Worm (Caenorhabditis elegans) whole organism, L2 larva: ENCODE data around the gene tmbi-4.
"Not testable (repeated sequence)": the region's sequence is repeated elsewhere in the genome, so short reads cannot be mapped to it uniquely, and the experiment has no call there.

Experiments
- C34F6.9 ChIP-seq: fragments of 150-350 bp; optimal IDR thresholded peaks from 2 replicates; lab custom pipeline; 2014; ENCODE audit warnings: missing biosample characterization, missing genetic modification characterization
- R02D3.7 ChIP-seq: fragments of 150-350 bp; optimal IDR thresholded peaks from 2 replicates; lab custom pipeline; 2014; ENCODE audit warnings: missing biosample characterization, missing genetic modification characterization
- Y55F3AM.14 ChIP-seq: fragments of 200-800 bp; sonication (Bioruptor generic); optimal IDR thresholded peaks from 2 replicates; lab custom pipeline; 2018; ENCODE audit warnings: mild to moderate bottlenecking, missing genetic modification characterization, missing compliant biosample characterization
- ZK546.5 ChIP-seq: sonication (generic microtip); optimal IDR thresholded peaks from 2 replicates; lab custom pipeline; 2017; ENCODE audit warnings: missing biosample characterization, missing genetic modification characterization
- alr-1 ChIP-seq: fragments of 150-350 bp; optimal IDR thresholded peaks from 2 replicates; lab custom pipeline; 2014; ENCODE audit warnings: missing biosample characterization, missing genetic modification characterization
- aly-2 ChIP-seq: fragments of 150-350 bp; optimal IDR thresholded peaks from 2 replicates; lab custom pipeline; 2014; ENCODE audit warnings: missing biosample characterization, missing genetic modification characterization
- blmp-1 ChIP-seq: sonication (generic microtip); optimal IDR thresholded peaks from 2 replicates; lab custom pipeline; 2017; ENCODE audit warnings: missing genetic modification characterization, mild to moderate bottlenecking, missing compliant biosample characterization, antibody characterized with exemption, moderate library complexity; ENCODE audit not compliant: insufficient read depth
- ceh-16 ChIP-seq: fragments of 150-350 bp; optimal IDR thresholded peaks from 2 replicates; lab custom pipeline; 2014; ENCODE audit warnings: missing biosample characterization, missing genetic modification characterization
- dmd-4 ChIP-seq: sonication (generic microtip); optimal IDR thresholded peaks from 2 replicates; lab custom pipeline; 2017; ENCODE audit warnings: missing biosample characterization, missing genetic modification characterization
- egl-27 ChIP-seq: sonication (generic microtip); optimal IDR thresholded peaks from 3 replicates; lab custom pipeline; 2017; ENCODE audit warnings: missing biosample characterization, missing genetic modification reagents, missing genetic modification characterization
- fos-1 ChIP-seq: fragments of 150-350 bp; optimal IDR thresholded peaks from 2 replicates; lab custom pipeline; 2014; ENCODE audit warnings: missing biosample characterization, missing genetic modification characterization
- gmeb-1 ChIP-seq: fragments of 150-350 bp; optimal IDR thresholded peaks from 2 replicates; lab custom pipeline; 2014; ENCODE audit warnings: missing biosample characterization, missing genetic modification characterization
- lin-11 ChIP-seq: fragments of 150-350 bp; sonication (generic microtip); optimal IDR thresholded peaks from 2 replicates; lab custom pipeline; 2014; ENCODE audit warnings: missing biosample characterization, missing genetic modification characterization, inconsistent platforms, mixed read lengths
- lin-39 ChIP-seq: fragments of 150-350 bp; optimal IDR thresholded peaks from 2 replicates; lab custom pipeline; 2014; ENCODE audit warnings: missing biosample characterization, missing genetic modification reagents, missing genetic modification characterization
- lsy-2 ChIP-seq, 2 experiments: fragments of 150-350 bp in 1 of 2; sonication (generic microtip) in 1 of 2; optimal IDR thresholded peaks; 2 replicates each; lab custom pipeline; 2014 to 2017; ENCODE audit warnings: missing biosample characterization in 2 of 2, missing genetic modification characterization in 2 of 2
- mab-5 ChIP-seq: fragments of 150-350 bp; optimal IDR thresholded peaks from 2 replicates; lab custom pipeline; 2014; ENCODE audit warnings: missing biosample characterization, missing genetic modification characterization
- mbf-1 ChIP-seq: sonication (generic microtip); optimal IDR thresholded peaks from 2 replicates; lab custom pipeline; 2017; ENCODE audit warnings: missing biosample characterization, missing genetic modification characterization
- mdl-1 ChIP-seq, 2 experiments: fragments of 150-350 bp in 1 of 2; sonication (generic microtip) in 1 of 2; optimal IDR thresholded peaks; 2 replicates each; lab custom pipeline; 2017; ENCODE audit warnings: missing biosample characterization in 2 of 2, missing genetic modification characterization in 2 of 2
- nhr-11 ChIP-seq: fragments of 150-350 bp; optimal IDR thresholded peaks from 2 replicates; lab custom pipeline; 2014; ENCODE audit warnings: missing biosample characterization, missing genetic modification characterization
- nhr-12 ChIP-seq: fragments of 150-350 bp; optimal IDR thresholded peaks from 2 replicates; lab custom pipeline; 2014; ENCODE audit warnings: missing biosample characterization, missing genetic modification characterization
- nhr-129 ChIP-seq: fragments of 150-350 bp; optimal IDR thresholded peaks from 2 replicates; lab custom pipeline; 2014; ENCODE audit warnings: missing biosample characterization, missing genetic modification characterization
- nhr-21 ChIP-seq: fragments of 150-350 bp; optimal IDR thresholded peaks from 2 replicates; lab custom pipeline; 2014; ENCODE audit warnings: missing biosample characterization, missing genetic modification characterization
- nhr-237 ChIP-seq: fragments of 150-350 bp; optimal IDR thresholded peaks from 2 replicates; lab custom pipeline; 2014; ENCODE audit warnings: missing biosample characterization, missing genetic modification characterization
- nhr-6 ChIP-seq: fragments of 150-350 bp; optimal IDR thresholded peaks from 2 replicates; lab custom pipeline; 2014; ENCODE audit warnings: missing biosample characterization, missing genetic modification characterization
- nhr-77 ChIP-seq: fragments of 150-350 bp; optimal IDR thresholded peaks from 2 replicates; lab custom pipeline; 2014; ENCODE audit warnings: missing biosample characterization, missing genetic modification characterization
- peb-1 ChIP-seq: fragments of 150-350 bp; optimal IDR thresholded peaks from 2 replicates; lab custom pipeline; 2014; ENCODE audit warnings: missing biosample characterization, missing genetic modification characterization
- sem-4 ChIP-seq: fragments of 150-350 bp; optimal IDR thresholded peaks from 2 replicates; lab custom pipeline; 2014; ENCODE audit warnings: missing biosample characterization, missing genetic modification reagents, missing genetic modification characterization
- skn-1 ChIP-seq: sonication (generic microtip); optimal IDR thresholded peaks from 2 replicates; lab custom pipeline; 2017; ENCODE audit warnings: missing biosample characterization, missing genetic modification characterization
- sma-3 ChIP-seq: sonication (generic microtip); optimal IDR thresholded peaks from 2 replicates; lab custom pipeline; 2016; ENCODE audit warnings: missing genetic modification reagents, missing genetic modification characterization, missing compliant biosample characterization
- sma-9 ChIP-seq, 2 experiments: fragments of 150-350 bp in 1 of 2; sonication (generic microtip) in 1 of 2; optimal IDR thresholded peaks; 2 replicates each; lab custom pipeline; 2014 to 2016; ENCODE audit warnings: missing genetic modification characterization in 2 of 2, mild to moderate bottlenecking in 1 of 2, missing biosample characterization in 1 of 2, missing compliant biosample characterization in 1 of 2, missing genetic modification reagents in 1 of 2, moderate library complexity in 1 of 2
- snpc-4 ChIP-seq: fragments of 150-350 bp; optimal IDR thresholded peaks from 2 replicates; lab custom pipeline; 2014; ENCODE audit warnings: missing biosample characterization, missing genetic modification characterization
- unc-39 ChIP-seq: fragments of 150-350 bp; optimal IDR thresholded peaks from 2 replicates; lab custom pipeline; 2014; ENCODE audit warnings: missing biosample characterization, missing genetic modification characterization
- unc-62 ChIP-seq: fragments of 150-350 bp; optimal IDR thresholded peaks from 2 replicates; lab custom pipeline; 2014; ENCODE audit warnings: missing biosample characterization, missing genetic modification reagents, missing genetic modification characterization
- zag-1 ChIP-seq: fragments of 150-350 bp; optimal IDR thresholded peaks from 2 replicates; lab custom pipeline; 2014; ENCODE audit warnings: missing biosample characterization, missing genetic modification characterization
- ztf-1 ChIP-seq: fragments of 200-800 bp; sonication (Bioruptor generic); conservative IDR thresholded peaks from 2 replicates; pipeline ENCODE4 v1.3.6; 2022; ENCODE audit warnings: missing genetic modification characterization, missing compliant biosample characterization
- ztf-11 ChIP-seq: sonication (generic microtip); optimal IDR thresholded peaks from 2 replicates; lab custom pipeline; 2017; ENCODE audit warnings: missing biosample characterization, missing genetic modification characterization
- ztf-4 ChIP-seq: fragments of 150-350 bp; optimal IDR thresholded peaks from 2 replicates; lab custom pipeline; 2014; ENCODE audit warnings: missing biosample characterization, missing genetic modification characterization

Gene tmbi-4

DNA sequence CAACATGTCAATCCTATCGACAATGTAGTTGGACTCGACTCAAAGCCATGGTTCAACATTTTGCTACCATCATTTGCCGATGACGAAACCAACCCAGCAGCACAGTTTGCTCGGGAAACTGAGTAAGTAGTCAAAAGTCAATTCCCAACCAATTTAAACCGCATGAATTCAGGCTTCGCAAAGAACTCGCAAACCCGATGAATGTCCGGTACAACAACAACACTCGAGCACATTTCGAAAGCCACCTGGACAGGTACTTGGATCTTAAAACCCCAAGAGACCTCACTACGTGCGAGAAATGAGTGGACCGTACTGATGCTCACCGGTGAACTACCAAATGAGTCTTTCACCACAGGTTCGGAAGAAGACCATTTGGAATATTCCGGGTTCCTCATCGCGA lies 43.6 kb downstream of the tmbi-4 start:
- no peak for TF ChIP-seq zag-1 (tag; lab: Kevin White, UChicago)
- no peak for TF ChIP-seq alr-1 (tag; lab: Kevin White, UChicago)
- TF ChIP-seq ztf-11, result no peak
- TF ChIP-seq gmeb-1 (tag; lab: Kevin White, UChicago), result no peak
- TF ChIP-seq lin-39, result no peak

ce11 chrX:9195375-9196098 lies 45.0 kb downstream of the tmbi-4 start:
- TF ChIP-seq fos-1 (tag; lab: Kevin White, UChicago) (no peak), sma-9 (GFP tag; optimal IDR thresholded peaks at IDR 0.05; lab: Kevin White, UChicago) (no peak), sma-9 (tag; optimal IDR thresholded peaks at IDR 0.05; lab: Kevin White, UChicago) (no peak), unc-39 (tag; lab: Kevin White, UChicago) (no peak), lsy-2 (tag; optimal IDR thresholded peaks at IDR 0.05; lab: Kevin White, UChicago) (no peak), R02D3.7 (tag; lab: Kevin White, UChicago) (no peak), ztf-1 (GFP tag; lab: Robert Waterston, UW) (no peak), C34F6.9 (tag; lab: Kevin White, UChicago) (no peak), ztf-4 (tag; lab: Kevin White, UChicago) (no peak), egl-27 (tag; lab: Kevin White, UChicago) (no peak), nhr-21 (tag; lab: Kevin White, UChicago) (no peak), nhr-77 (tag; lab: Kevin White, UChicago) (no peak)

DNA sequence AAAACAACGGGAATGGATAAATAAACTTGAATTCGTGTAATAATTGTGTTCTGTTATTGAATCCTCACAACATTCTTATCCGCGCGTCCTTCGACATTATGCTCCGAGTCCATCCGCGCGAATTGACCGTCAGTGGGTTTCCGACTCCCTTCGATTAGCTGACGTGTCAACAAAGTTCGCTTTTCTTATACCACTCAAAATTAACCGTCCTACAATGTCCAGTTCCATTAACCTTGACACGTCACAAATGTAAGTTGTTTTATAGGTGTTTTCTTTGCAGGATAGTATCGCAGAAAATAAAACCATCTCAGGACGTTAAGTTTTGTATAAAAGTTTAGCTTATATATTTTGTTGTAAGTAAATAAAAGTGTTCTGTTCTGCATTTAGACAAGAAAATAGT lies 53.0 kb downstream of the tmbi-4 start, which contains the start of gene crb-3:
Gene crb-3, plus strand, starts transcription at position 301 of the 400 bp plus-strand sequence.
- not testable (repeated sequence) for TF ChIP-seq aly-2, nhr-129, nhr-21 (tag; lab: Kevin White, UChicago)
- TF ChIP-seq, all 48 proteins: peak for 0; not testable (repeated sequence) for 48

- TF ChIP-seq lsy-2 (tag; optimal IDR thresholded peaks at IDR 0.05; lab: Kevin White, UChicago) (no peak), snpc-4 (tag; lab: Kevin White, UChicago) (no peak), mbf-1 (no peak), Y55F3AM.14 (GFP tag; lab: Kevin White, UChicago) (no peak), egl-27 (tag; lab: Kevin White, UChicago) (no peak), skn-1 (tag; lab: Kevin White, UChicago) (no peak), lin-11 (tag; lab: Kevin White, UChicago) (no peak), mab-5 (tag; lab: Kevin White, UChicago) (no peak), dmd-4 (tag; lab: Kevin White, UChicago) (no peak), nhr-11 (tag; lab: Kevin White, UChicago) (no peak), unc-62 (GFP tag; lab: Kevin White, UChicago) (no peak), peb-1 (tag; lab: Kevin White, UChicago) (no peak), unc-39 (tag; lab: Kevin White, UChicago) (no peak), aly-2 (tag; lab: Kevin White, UChicago) (no peak), sma-3 (GFP tag; lab: Kevin White, UChicago) (no peak), blmp-1 (no peak)
- TF ChIP-seq, all 48 proteins: peak for 0
Measured at ce11 chrX:9204986-9205385, 54.5 kb downstream of the tmbi-4 start.

- TF ChIP-seq zag-1 (tag; lab: Kevin White, UChicago), result no peak
- TF ChIP-seq unc-39 (tag; lab: Kevin White, UChicago), result no peak
- no peak for TF ChIP-seq sma-9 (GFP tag; optimal IDR thresholded peaks at IDR 0.05; lab: Kevin White, UChicago)
- TF ChIP-seq sma-9 (tag; optimal IDR thresholded peaks at IDR 0.05; lab: Kevin White, UChicago), result no peak
- TF ChIP-seq lsy-2 (tag; optimal IDR thresholded peaks at IDR 0.05; lab: Kevin White, UChicago), result no peak
- no peak for TF ChIP-seq ZK546.5 (tag; lab: Kevin White, UChicago)
- TF ChIP-seq nhr-12 (tag; lab: Kevin White, UChicago), result no peak
- TF ChIP-seq ztf-11, result no peak
- TF ChIP-seq alr-1 (tag; lab: Kevin White, UChicago), result no peak
- no peak for TF ChIP-seq fos-1 (tag; lab: Kevin White, UChicago)
- no peak for TF ChIP-seq nhr-237 (tag; lab: Kevin White, UChicago)
- TF ChIP-seq blmp-1, result no peak
- no peak for TF ChIP-seq sem-4
- no peak for TF ChIP-seq nhr-6 (tag; lab: Kevin White, UChicago)
- no peak for TF ChIP-seq Y55F3AM.14 (GFP tag; lab: Kevin White, UChicago)
- no peak for TF ChIP-seq mbf-1
- no peak for TF ChIP-seq nhr-129 (tag; lab: Kevin White, UChicago)
- TF ChIP-seq mdl-1 (tag; optimal IDR thresholded peaks at IDR 0.05; lab: Kevin White, UChicago), result no peak
- no peak for TF ChIP-seq lin-11 (tag; lab: Kevin White, UChicago)
- TF ChIP-seq ceh-16 (tag; lab: Kevin White, UChicago), result no peak
Measured at ce11 chrX:9206731-9207130, 56.2 kb downstream of the tmbi-4 start.
